Worm (Caenorhabditis elegans) whole organism, L3 larva: ENCODE results near the gene F17E9.18.

Experiments used
- R02D3.7 ChIP-seq: fragments of 150-350 bp; optimal IDR thresholded peaks from 2 replicates; lab custom pipeline; 2014; ENCODE audit warnings: missing biosample characterization, missing genetic modification characterization
- ZK546.5 ChIP-seq: sonication (generic microtip); optimal IDR thresholded peaks from 2 replicates; lab custom pipeline; 2017; ENCODE audit warnings: missing biosample characterization, missing genetic modification characterization
- aly-2 ChIP-seq: fragments of 150-350 bp; optimal IDR thresholded peaks from 2 replicates; lab custom pipeline; 2014; ENCODE audit warnings: missing biosample characterization, missing genetic modification characterization
- ama-1 ChIP-seq: fragments of 150-350 bp; optimal IDR thresholded peaks from 2 replicates; lab custom pipeline; 2018
- ceh-16 ChIP-seq: sonication (generic microtip); optimal IDR thresholded peaks from 2 replicates; lab custom pipeline; 2017; ENCODE audit warnings: missing biosample characterization, missing genetic modification characterization
- ceh-82 ChIP-seq: fragments of 150-350 bp; optimal IDR thresholded peaks from 2 replicates; lab custom pipeline; 2014; ENCODE audit warnings: missing biosample characterization, missing genetic modification characterization
- ceh-9 ChIP-seq: sonication (generic microtip); optimal IDR thresholded peaks from 2 replicates; lab custom pipeline; 2018; ENCODE audit warnings: missing biosample characterization, missing genetic modification characterization
- egl-27 ChIP-seq: sonication (generic microtip); optimal IDR thresholded peaks from 4 replicates; lab custom pipeline; 2017; ENCODE audit warnings: missing biosample characterization, missing genetic modification reagents, missing genetic modification characterization
- egl-5 ChIP-seq: fragments of 150-350 bp; optimal IDR thresholded peaks from 2 replicates; lab custom pipeline; 2017; ENCODE audit warnings: missing biosample characterization, missing genetic modification reagents, missing genetic modification characterization, inconsistent platforms
- elt-1 ChIP-seq: fragments of 150-350 bp; optimal IDR thresholded peaks from 2 replicates; lab custom pipeline; 2014; ENCODE audit warnings: missing biosample characterization, missing genetic modification characterization
- elt-2 ChIP-seq: sonication (generic microtip); optimal IDR thresholded peaks from 2 replicates; lab custom pipeline; 2016; ENCODE audit warnings: missing genetic modification reagents, mild to moderate bottlenecking, missing genetic modification characterization, missing compliant biosample characterization
- elt-3 ChIP-seq, 3 experiments: fragments of 150-350 bp in 1 of 3; sonication (generic microtip) in 2 of 3; optimal IDR thresholded peaks; 2 replicates in 2 of 3; 4 replicates in 1 of 3; lab custom pipeline; 2014 to 2017; ENCODE audit warnings: missing biosample characterization in 3 of 3, missing genetic modification characterization in 3 of 3
- fos-1 ChIP-seq: fragments of 150-350 bp; optimal IDR thresholded peaks from 2 replicates; lab custom pipeline; 2014; ENCODE audit warnings: missing biosample characterization, missing genetic modification characterization
- jun-1 ChIP-seq: fragments of 150-350 bp; optimal IDR thresholded peaks from 2 replicates; lab custom pipeline; 2014; ENCODE audit warnings: missing biosample characterization, missing genetic modification reagents, missing genetic modification characterization
- lin-15B ChIP-seq: fragments of 150-350 bp; optimal IDR thresholded peaks from 2 replicates; lab custom pipeline; 2014; ENCODE audit warnings: missing biosample characterization, missing genetic modification characterization
- lin-39 ChIP-seq: fragments of 150-350 bp; optimal IDR thresholded peaks from 2 replicates; lab custom pipeline; 2018; ENCODE audit warnings: missing biosample characterization, missing genetic modification reagents, missing genetic modification characterization
- lsy-12 ChIP-seq: sonication (generic microtip); optimal IDR thresholded peaks from 2 replicates; lab custom pipeline; 2016; ENCODE audit warnings: mild to moderate bottlenecking, missing genetic modification characterization, missing compliant biosample characterization
- mdl-1 ChIP-seq: fragments of 150-350 bp; optimal IDR thresholded peaks from 2 replicates; lab custom pipeline; 2014; ENCODE audit warnings: missing biosample characterization, missing genetic modification characterization
- nfya-1 ChIP-seq: sonication (generic microtip); optimal IDR thresholded peaks from 2 replicates; lab custom pipeline; 2017; ENCODE audit warnings: missing genetic modification characterization, mild to moderate bottlenecking, missing compliant biosample characterization, antibody characterized with exemption, moderate library complexity; ENCODE audit not compliant: insufficient read depth
- nhr-11 ChIP-seq: fragments of 150-350 bp; optimal IDR thresholded peaks from 2 replicates; lab custom pipeline; 2014; ENCODE audit warnings: missing biosample characterization, missing genetic modification characterization
- nhr-23 ChIP-seq: fragments of 150-350 bp; optimal IDR thresholded peaks from 2 replicates; lab custom pipeline; 2014; ENCODE audit warnings: missing biosample characterization, missing genetic modification reagents, missing genetic modification characterization
- nhr-237 ChIP-seq: fragments of 150-350 bp; optimal IDR thresholded peaks from 2 replicates; lab custom pipeline; 2014; ENCODE audit warnings: missing biosample characterization, missing genetic modification characterization
- nhr-25 ChIP-seq: sonication (generic microtip); optimal IDR thresholded peaks from 2 replicates; lab custom pipeline; 2017; ENCODE audit warnings: missing biosample characterization, missing genetic modification characterization
- nhr-28 ChIP-seq: fragments of 150-350 bp; optimal IDR thresholded peaks from 2 replicates; lab custom pipeline; 2014; ENCODE audit warnings: missing biosample characterization, missing genetic modification characterization
- nhr-43 ChIP-seq: sonication (generic microtip); optimal IDR thresholded peaks from 2 replicates; lab custom pipeline; 2016; ENCODE audit warnings: mild to moderate bottlenecking, missing genetic modification characterization, missing compliant biosample characterization; ENCODE audit not compliant: poor library complexity, severe bottlenecking
- nhr-76 ChIP-seq: fragments of 150-350 bp; sonication (generic microtip); optimal IDR thresholded peaks from 5 replicates; lab custom pipeline; 2014; ENCODE audit warnings: missing biosample characterization, missing genetic modification characterization
- nhr-77 ChIP-seq: fragments of 150-350 bp; optimal IDR thresholded peaks from 2 replicates; lab custom pipeline; 2014; ENCODE audit warnings: missing biosample characterization, missing genetic modification characterization
- pqm-1 ChIP-seq: fragments of 150-350 bp; optimal IDR thresholded peaks from 2 replicates; lab custom pipeline; 2017; ENCODE audit warnings: missing biosample characterization, missing genetic modification characterization, inconsistent platforms
- skn-1 ChIP-seq: fragments of 150-350 bp; optimal IDR thresholded peaks from 2 replicates; lab custom pipeline; 2014; ENCODE audit warnings: missing biosample characterization, missing genetic modification characterization
- snpc-4 ChIP-seq: fragments of 150-350 bp; optimal IDR thresholded peaks from 2 replicates; lab custom pipeline; 2014; ENCODE audit warnings: missing biosample characterization, missing genetic modification characterization
- unc-39 ChIP-seq: sonication (generic microtip); optimal IDR thresholded peaks from 4 replicates; lab custom pipeline; 2017; ENCODE audit warnings: missing biosample characterization, missing genetic modification characterization
- zag-1 ChIP-seq: fragments of 150-350 bp; optimal IDR thresholded peaks from 2 replicates; lab custom pipeline; 2014; ENCODE audit warnings: missing biosample characterization, missing genetic modification characterization
- ztf-4 ChIP-seq: fragments of 150-350 bp; optimal IDR thresholded peaks from 2 replicates; lab custom pipeline; 2014; ENCODE audit warnings: missing biosample characterization, missing genetic modification characterization

F17E9.18 gene

DNA sequence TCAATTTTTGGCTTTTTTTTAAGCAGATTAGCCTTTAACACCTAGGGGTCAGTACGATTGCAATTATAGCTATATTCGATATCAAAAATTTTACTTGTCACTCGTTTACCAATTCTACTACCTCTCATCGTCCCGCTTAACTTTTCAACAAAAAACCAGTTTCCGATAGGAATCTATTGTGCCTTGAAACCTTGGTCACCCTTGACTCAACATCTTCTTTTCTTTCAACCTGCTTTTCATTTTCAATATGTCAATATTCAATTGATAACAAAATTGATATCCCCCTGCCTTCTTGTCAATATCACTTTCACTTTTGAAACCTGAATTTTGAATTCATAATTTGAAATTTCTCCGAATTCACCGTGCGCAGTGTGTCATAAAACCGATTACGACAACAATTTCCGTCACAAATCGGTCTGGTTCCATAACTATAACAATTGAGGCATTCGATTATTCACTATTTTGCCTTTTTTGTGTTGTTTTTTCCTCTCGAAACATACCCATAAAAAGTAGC, 44.2 kb downstream of the F17E9.18 start:
- no peak for TF ChIP-seq jun-1 (tag; lab: Kevin White, UChicago)
- TF ChIP-seq nhr-25 (tag; lab: Kevin White, UChicago), result peak; percentile 52
- TF ChIP-seq elt-1 (tag; lab: Kevin White, UChicago), result peak; percentile 8
- TF ChIP-seq ceh-82 (tag; lab: Kevin White, UChicago), result no peak
- TF ChIP-seq nfya-1, result no peak
- TF ChIP-seq unc-39 (tag; lab: Kevin White, UChicago), result no peak
- TF ChIP-seq, all 47 proteins: peak for 2

DNA sequence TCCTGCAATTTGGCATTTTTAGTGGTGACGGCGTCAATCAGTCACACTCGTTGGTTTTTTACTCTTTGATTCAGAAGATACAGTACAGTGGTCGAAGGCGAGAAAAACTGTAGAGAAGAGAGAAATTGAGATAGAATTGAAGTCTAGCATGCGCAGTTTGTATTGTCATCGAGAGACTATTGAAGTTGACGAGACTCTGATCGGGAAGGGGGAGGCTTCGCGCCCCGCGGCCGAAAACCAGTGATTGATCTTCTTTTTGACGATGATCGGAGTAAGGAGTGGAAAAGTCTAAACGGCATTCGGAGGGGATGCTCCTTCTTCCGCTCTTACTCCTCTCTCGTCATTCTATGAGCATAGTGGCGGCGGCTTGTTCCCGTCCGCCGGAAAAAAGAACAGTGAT, 45.0 kb downstream of the F17E9.18 start:
- TF ChIP-seq nhr-43 (tag; lab: Kevin White, UChicago) (peak; percentile 10), pqm-1 (no peak), ztf-4 (tag; lab: Kevin White, UChicago) (no peak), nhr-25 (tag; lab: Kevin White, UChicago) (peak; percentile 71), nhr-23 (tag; lab: Kevin White, UChicago) (peak; percentile 16), elt-2 (no peak), elt-3 (tag; optimal IDR thresholded peaks at IDR 0.05; lab: Kevin White, UChicago) (peak in 1 of 3 experiments; percentile 9), ceh-16 (tag; lab: Kevin White, UChicago) (no peak), nhr-28 (tag; lab: Kevin White, UChicago) (no peak), R02D3.7 (tag; lab: Kevin White, UChicago) (no peak), ama-1 (lab: Kevin White, UChicago) (no peak), aly-2 (tag; lab: Kevin White, UChicago) (no peak)

DNA sequence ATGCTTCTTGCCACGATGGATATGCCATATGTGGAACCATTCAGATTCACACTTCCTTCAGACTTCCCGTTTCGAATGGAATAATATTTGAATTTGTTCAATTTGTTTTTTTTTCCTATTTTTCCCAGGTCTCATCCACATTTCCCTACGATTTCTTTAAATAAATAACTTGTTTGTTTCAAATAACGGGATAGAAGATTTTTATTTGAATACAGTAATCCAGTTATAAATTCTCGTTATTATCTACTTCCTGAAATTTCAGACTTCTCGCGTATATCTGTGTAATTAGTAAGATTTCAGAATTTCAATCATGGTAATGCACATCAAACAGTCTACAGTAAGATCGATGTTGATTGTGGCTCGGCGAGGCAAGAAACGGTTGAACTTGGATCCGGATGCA, 46.5 kb downstream of the F17E9.18 start, which contains the start of gene F35H10.5:
TSS of gene F35H10.5 (plus strand) at position 301 of the 400 bp plus-strand sequence.
- TF ChIP-seq elt-1 (tag; lab: Kevin White, UChicago), result no peak
- TF ChIP-seq egl-27, result no peak
- TF ChIP-seq egl-5 (tag; lab: Kevin White, UChicago), result no peak
- TF ChIP-seq lin-39 (tag; lab: Kevin White, UChicago), result no peak
- no peak for TF ChIP-seq pqm-1
- TF ChIP-seq nhr-237 (tag; lab: Kevin White, UChicago), result no peak
- TF ChIP-seq ama-1 (lab: Kevin White, UChicago), result no peak
- TF ChIP-seq lsy-12 (tag; lab: Kevin White, UChicago), result no peak
- no peak for TF ChIP-seq lin-15B (tag; lab: Kevin White, UChicago)
- TF ChIP-seq zag-1 (tag; lab: Kevin White, UChicago), result no peak
- TF ChIP-seq skn-1 (tag; lab: Kevin White, UChicago), result no peak
- TF ChIP-seq snpc-4 (tag; lab: Kevin White, UChicago), result no peak
- TF ChIP-seq ceh-82 (tag; lab: Kevin White, UChicago), result no peak
- no peak for TF ChIP-seq nhr-77
- no peak for TF ChIP-seq nhr-11 (tag; lab: Kevin White, UChicago)

DNA sequence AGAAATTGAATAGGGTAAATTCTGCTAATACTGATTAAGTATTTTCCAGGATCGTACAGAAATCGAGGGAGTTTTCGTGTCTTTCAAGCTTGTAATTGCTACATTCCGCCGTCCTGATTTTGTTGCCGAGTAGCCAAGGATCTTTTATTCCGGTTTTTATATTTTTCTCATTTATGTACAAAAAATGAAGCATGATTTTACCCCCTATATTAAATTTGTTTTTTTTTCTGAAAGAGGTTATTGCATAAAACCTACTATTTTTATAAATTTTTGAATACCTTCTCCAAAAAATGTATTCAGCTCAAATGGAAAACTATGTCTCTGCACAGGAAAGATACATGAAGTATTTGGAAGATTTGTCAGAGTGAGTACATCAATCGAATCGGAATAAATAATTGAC, 47.3 kb downstream of the F17E9.18 start, which contains the start of gene F35H10.6:
TSS of gene F35H10.6 (plus strand) at position 301 of the 400 bp plus-strand sequence.
- no peak for TF ChIP-seq mdl-1
- TF ChIP-seq egl-5 (tag; lab: Kevin White, UChicago), result no peak
- TF ChIP-seq nhr-76 (tag; lab: Kevin White, UChicago), result no peak
- TF ChIP-seq fos-1 (tag; lab: Kevin White, UChicago), result no peak
- TF ChIP-seq, all 47 proteins: peak for 0

DNA sequence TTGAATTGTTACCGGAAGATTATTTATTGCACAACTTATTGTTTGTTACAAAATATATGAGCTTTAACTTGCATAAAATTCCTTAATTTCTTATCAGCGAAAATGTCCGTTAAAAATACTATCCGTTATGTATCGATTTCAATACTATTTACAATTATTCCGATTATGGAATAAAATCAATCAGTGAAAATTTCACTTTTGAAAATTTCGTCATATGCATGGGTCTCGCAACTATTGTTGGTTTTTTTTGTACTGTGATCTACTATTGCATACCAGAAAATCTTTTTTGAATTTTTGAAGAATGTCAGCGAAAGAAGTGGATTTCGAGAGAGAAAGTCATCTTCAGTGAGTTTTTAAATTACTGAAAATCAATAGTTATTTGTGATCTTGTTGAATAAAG, 49.8 kb downstream of the F17E9.18 start, which contains the start of gene nprl-3:
TSS of gene nprl-3 (plus strand) at position 301 of the 400 bp plus-strand sequence.
- no peak for TF ChIP-seq ceh-9 (tag; lab: Kevin White, UChicago)
- no peak for TF ChIP-seq snpc-4 (tag; lab: Kevin White, UChicago)
- TF ChIP-seq ZK546.5, result no peak
- TF ChIP-seq aly-2 (tag; lab: Kevin White, UChicago), result no peak
